Fruit fly (Drosophila melanogaster): ENCODE data around the gene CG15533.

CG15533 gene

dm6 chr3R:30454442-30454841 is 25.8 kb downstream of the CG15533 start (continued):
- no peak for TF ChIP-seq Dfd (GFP tag; optimal IDR thresholded peaks at IDR 0.05)
- TF ChIP-seq CG8089 (GFP tag; optimal IDR thresholded peaks at IDR 0.05) = no peak
- no peak for TF ChIP-seq nerfin-1 (tag; optimal IDR thresholded peaks at IDR 0.05)
- peak; percentile 20 for TF ChIP-seq lab (GFP tag; optimal IDR thresholded peaks at IDR 0.05)
- peak; percentile 94 for TF ChIP-seq cwo (GFP tag; optimal IDR thresholded peaks at IDR 0.05)
- TF ChIP-seq kni (GFP tag; optimal IDR thresholded peaks at IDR 0.05) = no peak
- no peak for TF ChIP-seq jigr1 (GFP tag; IDR thresholded peaks at IDR 0.05)
- TF ChIP-seq D19A (tag; optimal IDR thresholded peaks at IDR 0.05) = no peak
- peak; percentile 40; the same call in 1 of the 2 replicates for TF ChIP-seq Drgx (GFP tag; IDR thresholded peaks at IDR 0.05)
- TF ChIP-seq chinmo (GFP tag; IDR thresholded peaks at IDR 0.05; ENCODE audit: partially characterized antibody) = 0 out of 4 replicates have a peak, but pooled peaks have one; percentile 26
- TF ChIP-seq sr (GFP tag; IDR thresholded peaks at IDR 0.05) = 0 out of 3 replicates have a peak, but pooled peaks have one; percentile 42

dm6 chr3R:30455817-30456544 is 27.4 kb downstream of the CG15533 start, which contains the start of gene aralar1:
aralar1 (minus strand) TSS chr3R:30455867.
- TF ChIP-seq HLH4C (GFP tag; IDR thresholded peaks at IDR 0.05; ENCODE audit: partially characterized antibody) = 0 out of 3 replicates have a peak, but pooled peaks have one; percentile 20
- TF ChIP-seq gcm (GFP tag; optimal IDR thresholded peaks at IDR 0.05) = no peak
- peak; percentile 24 for TF ChIP-seq CG8478 (optimal IDR thresholded peaks at IDR 0.05)
- no peak for TF ChIP-seq CG11560 (tag; IDR thresholded peaks at IDR 0.05)
- no peak for TF ChIP-seq sr (GFP tag; IDR thresholded peaks at IDR 0.05)
- TF ChIP-seq Hr39 (optimal IDR thresholded peaks at IDR 0.05) = no peak
- TF ChIP-seq D (optimal IDR thresholded peaks at IDR 0.05) = no peak
- TF ChIP-seq D (GFP tag; optimal IDR thresholded peaks at IDR 0.05) = no peak
- peak; percentile 25 for TF ChIP-seq Dp (GFP tag; optimal IDR thresholded peaks at IDR 0.05)
- TF ChIP-seq Max (GFP tag; optimal IDR thresholded peaks at IDR 0.05) = no peak
- TF ChIP-seq E2f2 (GFP tag; IDR thresholded peaks at IDR 0.05) = peak; percentile 40; the same call in 1 of the 2 replicates
- no peak for TF ChIP-seq CG3838 (GFP tag; optimal IDR thresholded peaks at IDR 0.05)
- peak in 1 of 2 experiments; percentile 26 for TF ChIP-seq Dfd (GFP tag; optimal IDR thresholded peaks at IDR 0.05)
- TF ChIP-seq CTCF (GFP tag; optimal IDR thresholded peaks at IDR 0.05) = peak; percentile 88
- peak; percentile 55 for TF ChIP-seq CG17802 (tag; optimal IDR thresholded peaks at IDR 0.05)
- peak; percentile 41 for TF ChIP-seq onecut (GFP tag; IDR thresholded peaks at IDR 0.05)
- TF ChIP-seq eyg (GFP tag; optimal IDR thresholded peaks at IDR 0.05) = no peak
- TF ChIP-seq Fer2 (tag; optimal IDR thresholded peaks at IDR 0.05) = no peak

dm6 chr3R:30459066-30459935 is 30.7 kb downstream of the CG15533 start, which contains the start of the genes CG2224 and CDase:
CG2224 (minus strand) TSS chr3R:30459300.
CDase (plus strand) TSS chr3R:30459521.
- TF ChIP-seq stwl (tag; optimal IDR thresholded peaks at IDR 0.05) (peak; percentile 47), Bgb (GFP tag; IDR thresholded peaks at IDR 0.05; ENCODE audit: partially characterized antibody) (peak; percentile 93), klu (GFP tag; IDR thresholded peaks at IDR 0.05) (0 out of 2 replicates have a peak, but pooled peaks have one; percentile 14), CG14860 (GFP tag; IDR thresholded peaks at IDR 0.05; ENCODE audit: partially characterized antibody) (peak; percentile 89), vnd (GFP tag; IDR thresholded peaks at IDR 0.05; ENCODE audit: partially characterized antibody) (peak; percentile 86), BEAF-32 (GFP tag; optimal IDR thresholded peaks at IDR 0.05) (peak; percentile 82), Awh (GFP tag; IDR thresholded peaks at IDR 0.05) (no peak), inv (GFP tag; IDR thresholded peaks at IDR 0.05; ENCODE audit: partially characterized antibody) (peak; percentile 72), hbn (GFP tag; IDR thresholded peaks at IDR 0.05; ENCODE audit: partially characterized antibody) (peak; percentile 97), grn (GFP tag; optimal IDR thresholded peaks at IDR 0.05) (no peak), CG16813 (GFP tag; IDR thresholded peaks at IDR 0.05; ENCODE audit: partially characterized antibody) (peak; percentile 84), CG4617 (GFP tag; optimal IDR thresholded peaks at IDR 0.05; ENCODE audit: borderline replicate concordance) (peak; percentile 16), D (optimal IDR thresholded peaks at IDR 0.05) (peak; percentile 48), D (GFP tag; optimal IDR thresholded peaks at IDR 0.05) (no peak), hb (GFP tag; IDR thresholded peaks at IDR 0.05; ENCODE audit: partially characterized antibody) (peak; percentile 82), HmgZ (tag; optimal IDR thresholded peaks at IDR 0.05) (peak; percentile 34), bsh (GFP tag; optimal IDR thresholded peaks at IDR 0.05) (no peak), MTF-1 (GFP tag; optimal IDR thresholded peaks at IDR 0.05; ENCODE audit: borderline replicate concordance) (no peak), sima (GFP tag; optimal IDR thresholded peaks at IDR 0.05) (no peak), E2f2 (GFP tag; IDR thresholded peaks at IDR 0.05) (peak; percentile 84)

Data from whole organism, embryonic.